Fruit fly (Drosophila melanogaster) whole organism, wandering third instar larva: Measurements from ENCODE around the gene Arf1.

Source experiments
- CG9705 ChIP-seq: fragments of 200-800 bp; sonication (Bioruptor generic); optimal IDR thresholded peaks from 2 replicates; lab custom pipeline; 2018; ENCODE audit warnings: missing biosample characterization, mild to moderate bottlenecking, missing genetic modification characterization
- Hr78 ChIP-seq: fragments of >200 bp; optimal IDR thresholded peaks from 2 replicates; lab custom pipeline; 2017; ENCODE audit warnings: missing biosample characterization, missing genetic modification characterization
- tai ChIP-seq: sonication (Bioruptor generic); optimal IDR thresholded peaks from 2 replicates; lab custom pipeline; 2016; ENCODE audit warnings: missing biosample characterization, missing genetic modification characterization

DNA sequence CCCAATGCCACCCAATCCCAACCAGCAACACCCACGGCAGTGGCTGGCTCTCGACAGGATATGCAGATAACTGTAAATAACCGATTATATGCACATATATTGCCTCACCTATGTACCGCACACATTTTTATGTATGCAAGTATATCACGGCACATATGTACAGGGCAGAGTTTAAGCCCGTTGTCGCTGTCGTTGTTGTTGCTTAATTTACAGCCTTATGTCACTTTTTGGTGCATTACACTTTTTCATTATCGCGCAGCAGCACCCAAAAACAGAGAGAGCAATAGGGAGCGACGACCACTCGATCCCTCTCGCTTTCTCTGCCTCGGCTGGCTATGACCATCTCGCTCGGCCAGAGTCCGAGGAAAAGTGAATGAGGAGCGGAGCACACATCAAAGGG is 32.8 kb downstream of the Arf1 start:
- no peak for TF ChIP-seq Hr78
- no peak for TF ChIP-seq CG9705 (GFP tag; lab: Kevin White, UChicago)
- TF ChIP-seq tai, result no peak
